Worm (Caenorhabditis elegans) whole organism, L2 larva: ENCODE results near the gene mlc-1.

Source experiments
- Y55F3AM.14 ChIP-seq: fragments of 200-800 bp; sonication (Bioruptor generic); optimal IDR thresholded peaks from 2 replicates; lab custom pipeline; 2018; ENCODE audit warnings: mild to moderate bottlenecking, missing genetic modification characterization, missing compliant biosample characterization
- aly-2 ChIP-seq: fragments of 150-350 bp; optimal IDR thresholded peaks from 2 replicates; lab custom pipeline; 2014; ENCODE audit warnings: missing biosample characterization, missing genetic modification characterization
- ama-1 ChIP-seq: fragments of 150-350 bp; optimal IDR thresholded peaks from 2 replicates; lab custom pipeline; 2018; ENCODE audit warnings: inconsistent platforms
- dmd-4 ChIP-seq: sonication (generic microtip); optimal IDR thresholded peaks from 2 replicates; lab custom pipeline; 2017; ENCODE audit warnings: missing biosample characterization, missing genetic modification characterization
- egl-27 ChIP-seq: sonication (generic microtip); optimal IDR thresholded peaks from 3 replicates; lab custom pipeline; 2017; ENCODE audit warnings: missing biosample characterization, missing genetic modification reagents, missing genetic modification characterization
- elt-1 ChIP-seq: fragments of 150-350 bp; optimal IDR thresholded peaks from 2 replicates; lab custom pipeline; 2014; ENCODE audit warnings: missing biosample characterization, missing genetic modification characterization
- fos-1 ChIP-seq: fragments of 150-350 bp; optimal IDR thresholded peaks from 2 replicates; lab custom pipeline; 2014; ENCODE audit warnings: missing biosample characterization, missing genetic modification characterization
- lin-13 ChIP-seq: fragments of 150-350 bp; optimal IDR thresholded peaks from 2 replicates; lab custom pipeline; 2014; ENCODE audit warnings: missing biosample characterization, missing genetic modification reagents, missing genetic modification characterization
- lin-39 ChIP-seq: fragments of 150-350 bp; optimal IDR thresholded peaks from 2 replicates; lab custom pipeline; 2014; ENCODE audit warnings: missing biosample characterization, missing genetic modification reagents, missing genetic modification characterization
- unc-39 ChIP-seq: fragments of 150-350 bp; optimal IDR thresholded peaks from 2 replicates; lab custom pipeline; 2014; ENCODE audit warnings: missing biosample characterization, missing genetic modification characterization
- unc-62 ChIP-seq: fragments of 150-350 bp; optimal IDR thresholded peaks from 2 replicates; lab custom pipeline; 2014; ENCODE audit warnings: missing biosample characterization, missing genetic modification reagents, missing genetic modification characterization
- ztf-11 ChIP-seq: sonication (generic microtip); optimal IDR thresholded peaks from 2 replicates; lab custom pipeline; 2017; ENCODE audit warnings: missing biosample characterization, missing genetic modification characterization

ce11 chrX:17486735-17487134 is 27.7 kb downstream of the mlc-1 start, which contains the start of gene npr-24:
- TF ChIP-seq lin-13 (GFP tag; lab: Kevin White, UChicago) (no peak), egl-27 (tag; lab: Kevin White, UChicago) (no peak), ama-1 (no peak), Y55F3AM.14 (GFP tag; lab: Kevin White, UChicago) (no peak), unc-62 (no peak), unc-39 (tag; lab: Kevin White, UChicago) (no peak), dmd-4 (tag; lab: Kevin White, UChicago) (no peak), fos-1 (tag; lab: Kevin White, UChicago) (no peak), ztf-11 (tag; lab: Kevin White, UChicago) (no peak), lin-39 (no peak), elt-1 (tag; lab: Kevin White, UChicago) (no peak), aly-2 (tag; lab: Kevin White, UChicago) (no peak)
